Worm (Caenorhabditis elegans): Measurements from ENCODE around the gene nspf-1.
A peak's percentile ranks its signal among the peaks of the same experiment; 100 is the strongest.

nspf-1 gene

DNA sequence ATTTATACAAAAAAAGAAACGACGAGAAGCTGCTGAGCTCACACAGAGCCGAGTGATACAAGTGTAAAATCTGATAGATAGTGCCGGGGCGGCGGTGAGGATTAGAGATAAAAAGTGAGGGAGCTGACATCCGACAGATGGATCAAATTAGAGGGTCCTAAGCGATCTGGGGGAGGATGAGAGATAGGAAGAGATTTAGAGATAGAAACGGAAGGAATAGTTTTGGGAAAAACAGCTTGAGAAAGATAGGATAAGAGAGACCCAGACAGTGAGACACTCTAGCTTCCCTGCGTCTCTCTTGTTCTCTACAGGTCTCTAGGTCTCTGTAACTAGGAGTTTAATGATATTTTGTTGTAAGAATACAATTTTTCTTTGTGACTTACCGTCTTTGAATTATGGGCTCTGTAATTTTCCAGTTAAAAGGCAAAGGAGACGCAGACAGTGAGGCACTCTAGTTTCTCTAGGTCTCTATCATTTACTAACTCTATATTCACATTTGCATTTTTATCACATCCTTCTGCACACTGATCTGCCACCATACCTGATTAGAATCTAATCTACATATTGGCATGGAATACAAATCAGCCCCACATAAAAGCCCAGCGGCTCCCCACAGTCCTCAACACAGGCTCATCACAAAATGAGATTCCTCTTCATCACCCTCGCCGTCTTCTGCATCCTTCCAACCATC is at the start of gene nspf-1, which contains the start of gene sup-9:
Gene nspf-1, plus strand, starts transcription at position 641 of the 691 bp plus-strand sequence.
Gene sup-9, minus strand, starts transcription at position 43 of the 691 bp plus-strand sequence.
- TF ChIP-seq hlh-8 (tag; optimal IDR thresholded peaks at IDR 0.05) (peak; percentile 52), hlh-30 (tag; optimal IDR thresholded peaks at IDR 0.05; ENCODE audit: insufficient read depth) (no peak), unc-55 (GFP tag; optimal IDR thresholded peaks at IDR 0.05) (peak; percentile 35), unc-42 (tag; optimal IDR thresholded peaks at IDR 0.05) (peak; percentile 45), pros-1 (tag; optimal IDR thresholded peaks at IDR 0.05) (no peak), ceh-18 (tag; optimal IDR thresholded peaks at IDR 0.05) (peak; percentile 36), dve-1 (tag; optimal IDR thresholded peaks at IDR 0.05) (no peak), ceh-22 (tag; optimal IDR thresholded peaks at IDR 0.05) (no peak), ets-4 (tag; optimal IDR thresholded peaks at IDR 0.05) (no peak), mec-3 (tag; optimal IDR thresholded peaks at IDR 0.05; ENCODE audit: borderline replicate concordance) (no peak)

DNA sequence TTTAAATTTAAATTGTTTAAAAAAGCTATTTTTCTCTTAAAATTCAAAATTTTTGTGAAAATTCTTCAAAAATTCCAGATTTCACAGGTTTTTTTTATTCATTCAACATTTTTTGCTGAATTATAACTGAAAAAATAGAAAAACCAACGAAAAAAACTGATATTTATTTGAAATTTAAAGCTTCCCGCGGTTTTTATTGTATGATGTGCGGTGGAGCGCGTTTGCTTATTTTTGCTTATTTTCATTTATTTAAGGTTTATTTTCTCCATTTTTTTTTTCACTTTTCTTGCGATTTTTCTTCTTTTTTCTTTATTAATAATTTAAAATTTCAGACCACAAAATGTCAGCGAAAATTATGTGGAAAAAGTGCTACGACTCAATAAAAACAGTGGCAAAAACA is 49.4 kb upstream of the nspf-1 start, which contains the start of gene F22E5.9:
Gene F22E5.9, plus strand, starts transcription at position 327 of the 400 bp plus-strand sequence.
- TF ChIP-seq pha-2 (tag; optimal IDR thresholded peaks at IDR 0.05) = no peak

DNA sequence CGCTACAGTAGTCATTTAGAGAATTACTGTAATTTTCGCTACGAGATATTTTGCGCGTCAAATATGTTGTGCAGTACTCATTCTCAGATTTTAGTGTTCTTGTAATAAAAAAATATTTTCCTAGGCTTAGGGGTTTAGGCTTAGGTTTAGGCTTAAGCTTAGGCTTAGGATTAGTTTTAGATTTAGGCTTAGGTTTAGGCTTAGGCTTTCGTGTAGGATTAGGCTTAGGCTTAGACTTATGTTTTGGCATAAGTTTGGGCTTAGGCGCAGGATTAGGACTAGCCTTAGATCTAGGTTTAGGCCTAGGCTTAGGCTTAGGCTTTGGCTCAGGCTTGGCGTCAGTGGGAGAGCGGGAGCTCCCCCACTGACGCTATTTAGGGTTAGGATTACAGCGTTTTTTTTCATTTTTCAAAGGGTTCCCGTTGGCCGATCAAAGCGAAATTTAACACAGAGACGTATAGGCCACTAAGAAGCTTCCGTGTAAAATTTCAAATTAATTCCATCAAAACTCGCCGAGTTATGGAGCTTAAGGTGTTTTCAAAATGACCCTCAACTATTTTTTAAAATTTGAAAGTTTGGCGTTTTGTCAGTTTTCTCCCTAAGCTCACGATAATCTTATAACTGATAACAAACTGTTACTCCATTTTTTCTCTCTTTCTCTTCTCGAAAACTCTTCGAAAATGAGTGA is 47.9 kb upstream of the nspf-1 start, which contains the start of gene F22E5.8:
Gene F22E5.8, plus strand, starts transcription at position 638 of the 688 bp plus-strand sequence.
- peak; percentile 75 for TF ChIP-seq dve-1 (tag; optimal IDR thresholded peaks at IDR 0.05)

DNA sequence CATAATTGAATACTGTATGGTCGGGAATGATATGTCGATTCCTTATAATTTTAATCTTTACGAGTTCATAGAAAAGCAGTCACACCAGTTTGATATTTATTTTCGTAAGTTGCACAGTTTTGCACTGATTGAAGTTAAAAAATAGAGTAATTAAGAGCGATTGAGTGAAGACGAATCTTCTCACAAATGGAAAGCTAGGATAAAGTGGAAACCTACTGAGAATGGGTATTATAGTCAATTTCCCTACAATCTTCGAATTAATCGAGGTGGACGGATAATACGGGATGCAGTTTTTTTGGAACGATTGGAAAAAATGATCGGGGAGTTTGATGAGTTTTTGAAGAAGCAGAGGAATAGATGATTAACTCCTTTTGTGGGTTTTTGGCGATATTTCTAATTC is 46.4 kb upstream of the nspf-1 start, which contains the start of gene F22E5.23:
Gene F22E5.23, plus strand, starts transcription at position 301 of the 400 bp plus-strand sequence.
- TF ChIP-seq hlh-6 (tag; optimal IDR thresholded peaks at IDR 0.05) (no peak), unc-55 (GFP tag; optimal IDR thresholded peaks at IDR 0.05) (no peak), T23F11.4 (GFP tag; optimal IDR thresholded peaks at IDR 0.05) (no peak), pqm-1 (tag; optimal IDR thresholded peaks at IDR 0.05) (no peak), nhr-232 (tag; optimal IDR thresholded peaks at IDR 0.05) (no peak), lin-11 (tag; optimal IDR thresholded peaks at IDR 0.05) (no peak), npax-4 (tag; optimal IDR thresholded peaks at IDR 0.05) (no peak), pros-1 (tag; optimal IDR thresholded peaks at IDR 0.05) (no peak), mec-3 (tag; optimal IDR thresholded peaks at IDR 0.05; ENCODE audit: borderline replicate concordance) (no peak), lim-6 (tag; optimal IDR thresholded peaks at IDR 0.05) (no peak), sox-4 (tag; optimal IDR thresholded peaks at IDR 0.05) (no peak), fkh-6 (tag; optimal IDR thresholded peaks at IDR 0.05) (no peak)

DNA sequence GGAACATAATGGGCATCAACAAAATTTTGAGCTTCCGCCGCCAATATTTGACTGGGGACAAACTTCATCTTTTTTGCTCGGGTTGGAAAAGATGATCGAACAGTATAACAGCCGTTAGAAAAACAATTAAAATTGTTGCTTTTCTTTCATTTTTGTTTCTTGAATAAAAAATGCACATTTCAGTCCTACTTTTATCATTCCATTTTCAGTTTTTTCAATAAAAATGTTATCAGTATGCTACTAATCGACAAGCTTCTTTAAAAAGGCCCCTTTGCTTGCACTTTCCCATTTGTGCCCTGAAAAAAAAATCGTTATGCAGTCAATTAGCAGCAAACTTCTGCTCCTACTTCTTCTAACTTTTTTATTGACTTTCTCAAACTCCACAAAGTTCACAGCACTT is 45.6 kb upstream of the nspf-1 start, which contains the start of gene F22E5.7:
Gene F22E5.7, plus strand, starts transcription at position 301 of the 400 bp plus-strand sequence.
- TF ChIP-seq pqm-1 (tag; optimal IDR thresholded peaks at IDR 0.05) = no peak
- TF ChIP-seq tbx-2 (tag; optimal IDR thresholded peaks at IDR 0.05) = no peak
- no peak for TF ChIP-seq ahr-1 (tag; optimal IDR thresholded peaks at IDR 0.05)
- no peak for TF ChIP-seq ceh-19 (GFP tag; optimal IDR thresholded peaks at IDR 0.05)
- no peak for TF ChIP-seq nhr-11 (tag; optimal IDR thresholded peaks at IDR 0.05)
- TF ChIP-seq ttx-3 (tag; optimal IDR thresholded peaks at IDR 0.05) = no peak
- TF ChIP-seq eyg-1 (tag; optimal IDR thresholded peaks at IDR 0.05) = no peak
- no peak for TF ChIP-seq sox-2 (GFP tag; IDR thresholded peaks at IDR 0.05)
- TF ChIP-seq hlh-15 (tag; optimal IDR thresholded peaks at IDR 0.05) = no peak
- no peak for TF ChIP-seq Y22D7AL.16 (tag; optimal IDR thresholded peaks at IDR 0.05)

DNA sequence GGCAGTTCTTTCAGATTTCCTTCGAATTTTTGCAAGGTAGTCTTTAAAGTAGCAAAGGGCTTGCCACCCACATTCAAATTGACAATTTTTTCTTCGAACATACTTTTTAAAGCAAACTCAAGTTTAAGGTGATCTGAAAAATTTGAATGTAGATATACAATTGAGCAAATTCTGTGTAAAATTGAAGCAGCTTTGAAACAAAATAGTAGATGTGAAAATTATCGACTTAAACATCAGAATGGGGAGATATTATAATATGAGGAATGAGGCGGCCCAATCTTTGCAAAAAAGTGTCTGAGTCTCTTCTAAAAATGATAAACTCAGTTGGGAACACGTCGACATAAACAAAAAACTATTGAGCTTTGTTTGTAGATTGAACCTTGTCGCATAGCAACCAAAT is 42.9 kb upstream of the nspf-1 start, which contains the start of gene F22E5.11:
Gene F22E5.11, minus strand, starts transcription at position 101 of the 400 bp plus-strand sequence.
- TF ChIP-seq elt-2 (tag; optimal IDR thresholded peaks at IDR 0.05) (no peak), lim-6 (tag; optimal IDR thresholded peaks at IDR 0.05) (no peak), ztf-16 (tag; optimal IDR thresholded peaks at IDR 0.05) (no peak), Y22D7AL.16 (tag; optimal IDR thresholded peaks at IDR 0.05) (no peak), ahr-1 (tag; optimal IDR thresholded peaks at IDR 0.05) (no peak), nhr-11 (tag; optimal IDR thresholded peaks at IDR 0.05) (no peak), pax-1 (tag; optimal IDR thresholded peaks at IDR 0.05) (no peak), K09A11.1 (tag; optimal IDR thresholded peaks at IDR 0.05; ENCODE audit: insufficient read depth) (no peak), unc-42 (tag; optimal IDR thresholded peaks at IDR 0.05) (no peak), F13H6.1 (tag; optimal IDR thresholded peaks at IDR 0.05) (no peak), dve-1 (tag; optimal IDR thresholded peaks at IDR 0.05) (no peak), hlh-13 (GFP tag; optimal IDR thresholded peaks at IDR 0.05) (no peak), fkh-6 (tag; optimal IDR thresholded peaks at IDR 0.05) (no peak), eyg-1 (tag; optimal IDR thresholded peaks at IDR 0.05) (no peak), che-1 (tag; optimal IDR thresholded peaks at IDR 0.05) (no peak)
